Fruit fly (Drosophila melanogaster) whole organism, embryonic: ENCODE data around the gene CG32751.

Source experiments
- ATbp ChIP-seq: fragments of 200-800 bp; sonication (Bioruptor generic); optimal IDR thresholded peaks from 2 replicates; lab custom pipeline; 2017; ENCODE audit warnings: missing biosample characterization, mild to moderate bottlenecking, missing genetic modification characterization, missing genetic modification reagents
- CG1792 ChIP-seq: fragments of 200-800 bp; sonication (Bioruptor generic); optimal IDR thresholded peaks from 2 replicates; lab custom pipeline; 2016; ENCODE audit warnings: missing biosample characterization, missing genetic modification characterization
- Ets97D ChIP-seq: fragments of 200-800 bp; sonication (Bioruptor generic); optimal IDR thresholded peaks from 3 replicates; lab custom pipeline; 2016; ENCODE audit warnings: missing biosample characterization, missing genetic modification characterization
- NC2β ChIP-seq: fragments of 200-800 bp; sonication (Bioruptor generic); optimal IDR thresholded peaks from 2 replicates; lab custom pipeline; 2016; ENCODE audit warnings: missing biosample characterization, missing genetic modification characterization
- fd96Cb ChIP-seq: fragments of 200-800 bp; sonication (Bioruptor generic); optimal IDR thresholded peaks from 2 replicates; lab custom pipeline; 2018; ENCODE audit warnings: missing biosample characterization, mild to moderate bottlenecking, missing genetic modification characterization, moderate library complexity
- sna ChIP-seq: fragments of 200-800 bp; sonication (Bioruptor generic); IDR thresholded peaks from 2 replicates; pipeline ENCODE4 v1.3.6; 2022; ENCODE audit warnings: missing biosample characterization, missing genetic modification characterization; ENCODE audit not compliant: partially characterized antibody

DNA sequence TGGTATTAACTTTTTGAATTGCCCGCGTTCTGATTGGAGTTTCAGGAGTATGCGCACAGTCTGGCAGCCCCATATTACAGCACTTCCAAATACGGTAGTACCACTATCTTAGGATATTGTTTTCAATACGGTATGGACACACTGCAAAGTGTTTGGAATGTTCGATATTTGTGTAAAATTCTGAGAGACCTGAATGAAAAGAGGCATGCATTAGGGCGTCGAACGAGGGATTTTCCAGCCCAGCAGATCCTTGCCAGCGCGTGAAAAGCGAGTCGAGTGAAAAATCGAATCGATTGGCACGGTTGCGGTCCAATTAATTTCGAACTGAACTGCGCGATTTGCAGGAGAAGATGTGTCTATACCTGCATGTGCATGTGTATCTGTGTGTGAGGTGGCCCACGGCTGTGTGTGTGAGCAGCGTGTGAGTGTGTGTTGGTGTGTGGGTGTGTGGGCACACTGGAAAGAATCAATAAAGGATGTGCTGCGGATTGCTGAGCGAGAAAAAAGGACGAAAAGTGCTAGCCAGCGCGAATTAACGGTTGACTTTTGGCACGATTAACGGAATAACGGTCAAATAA lies 27.1 kb upstream of the CG32751 start, which contains the start of gene dtn:
- TF ChIP-seq fd96Cb (tag; lab: Kevin White, UChicago), result no peak
- 0 out of 2 replicates have a peak, but pooled peaks have one; percentile 31 for TF ChIP-seq sna
- TF ChIP-seq ATbp, result no peak
- TF ChIP-seq Ets97D (GFP tag; lab: Kevin White, UChicago), result no peak
- peak; percentile 3 for TF ChIP-seq NC2β (GFP tag; lab: Kevin White, UChicago)
- TF ChIP-seq CG1792 (GFP tag; lab: Kevin White, UChicago), result no peak
